Fruit fly (Drosophila melanogaster): ENCODE results near the gene CG15563.

- no peak for TF ChIP-seq EcR (GFP tag; optimal IDR thresholded peaks at IDR 0.05)
- no peak for TF ChIP-seq CG8478 (optimal IDR thresholded peaks at IDR 0.05)
- no peak for TF ChIP-seq usp (GFP tag; optimal IDR thresholded peaks at IDR 0.05)
Observed at dm6 chr3R:31223971-31224860, 7.9 kb downstream of the CG15563 start.
